Fruit fly (Drosophila melanogaster) whole organism, wandering third instar larva: ENCODE data around the gene Ythdf.
A peak's percentile ranks its signal among the peaks of the same experiment; 100 is the strongest.

Experiments used
- Abd-B ChIP-seq: fragments of >200 bp; optimal IDR thresholded peaks from 2 replicates; lab custom pipeline; 2017; ENCODE audit warnings: missing biosample characterization, missing genetic modification characterization
- CrebA ChIP-seq: fragments of 200-800 bp; sonication (Bioruptor generic); optimal IDR thresholded peaks from 2 replicates; lab custom pipeline; 2016; ENCODE audit warnings: missing biosample characterization, mild to moderate bottlenecking, missing genetic modification characterization, borderline replicate concordance
- Jra ChIP-seq: sonication (Bioruptor generic); optimal IDR thresholded peaks from 2 replicates; lab custom pipeline; 2016; ENCODE audit warnings: missing biosample characterization, missing genetic modification characterization
- Rel ChIP-seq, 2 experiments: fragments of 200-800 bp; sonication (Bioruptor generic) in 1 of 2; optimal IDR thresholded peaks; 2 replicates in 1 of 2; 3 replicates in 1 of 2; lab custom pipeline; 2016 to 2019; ENCODE audit warnings: mild to moderate bottlenecking in 2 of 2, missing biosample characterization in 2 of 2, missing genetic modification characterization in 2 of 2, moderate library complexity in 1 of 2
- h ChIP-seq: fragments of 200-800 bp; sonication (Bioruptor generic); optimal IDR thresholded peaks from 3 replicates; lab custom pipeline; 2016; ENCODE audit warnings: missing biosample characterization, mild to moderate bottlenecking, missing genetic modification characterization
- usp ChIP-seq: fragments of >200 bp; optimal IDR thresholded peaks from 2 replicates; lab custom pipeline; 2017; ENCODE audit warnings: missing biosample characterization, missing genetic modification characterization

Ythdf gene

DNA sequence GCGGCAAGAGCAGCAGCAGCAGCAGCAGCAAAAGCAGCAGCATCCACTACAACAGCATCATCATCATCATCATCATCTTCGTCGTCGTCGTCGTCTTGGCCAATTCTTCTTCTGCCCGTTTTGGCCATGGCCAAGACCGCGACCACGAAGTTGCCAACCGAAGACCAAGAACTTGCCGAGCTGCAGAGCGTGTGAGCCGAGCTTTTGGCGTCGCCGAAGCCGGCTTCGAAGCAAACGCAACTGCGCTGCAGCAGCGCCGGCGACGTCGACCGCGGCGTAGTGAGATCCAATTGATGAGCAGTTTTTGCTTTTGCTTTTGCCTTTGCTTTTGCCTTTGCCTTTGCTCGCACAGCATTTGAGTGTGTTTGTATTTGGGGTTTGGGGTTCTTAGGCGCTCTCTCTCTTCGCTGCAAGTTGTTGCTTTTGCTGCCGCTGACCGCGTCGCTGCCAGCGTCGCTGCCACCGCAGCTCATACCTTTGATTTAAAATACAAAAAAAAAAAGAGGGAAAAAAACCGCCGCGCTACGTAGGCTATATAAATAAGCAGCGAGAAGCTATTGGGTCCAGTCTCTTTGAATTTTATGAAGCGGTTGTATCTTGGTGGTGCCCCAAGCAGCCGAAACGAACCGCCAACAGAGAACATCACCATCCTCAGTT is 53.9 kb downstream of the Ythdf start:
- TF ChIP-seq h (no peak), usp (GFP tag; lab: Kevin White, UChicago) (no peak), Jra (GFP tag; lab: Kevin White, UChicago) (no peak), Rel (GFP tag; optimal IDR thresholded peaks at IDR 0.05; lab: Kevin White, UChicago) (peak; percentile 14), Rel (tag; optimal IDR thresholded peaks at IDR 0.05; lab: Kevin White, UChicago) (no peak), Abd-B (GFP tag; lab: Kevin White, UChicago) (no peak), CrebA (GFP tag; lab: Kevin White, UChicago) (peak; percentile 19)
- TF ChIP-seq, all 38 proteins: peak for 2
